Worm (Caenorhabditis elegans): ENCODE measurements around the gene W06G6.2.
A peak's percentile ranks its signal among the peaks of the same experiment; 100 is the strongest.

Gene W06G6.2

DNA sequence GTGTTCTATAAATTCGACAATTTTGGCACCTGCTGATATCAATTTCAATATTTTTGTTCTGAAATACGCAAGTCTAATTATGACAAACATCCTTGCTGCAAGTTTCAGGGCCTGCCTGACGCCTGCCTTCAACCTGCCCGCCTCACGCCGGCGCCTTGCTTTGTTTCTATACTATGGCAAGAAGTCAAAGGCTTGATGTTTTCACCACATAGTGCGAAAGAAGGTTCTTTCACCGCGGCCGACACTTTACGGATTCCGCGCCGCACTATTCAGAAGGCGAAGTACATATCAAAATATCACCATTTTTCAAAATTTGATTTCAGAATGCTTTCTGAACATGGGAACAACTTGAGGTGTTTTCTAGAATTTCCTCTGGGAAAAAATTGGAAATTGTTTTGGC, 39.6 kb upstream of the W06G6.2 start:
- no peak for TF ChIP-seq isw-1 (GFP tag; IDR thresholded peaks at IDR 0.05)
- TF ChIP-seq nhr-237 (tag; optimal IDR thresholded peaks at IDR 0.05): no peak
- TF ChIP-seq efl-1 (optimal IDR thresholded peaks at IDR 0.05): no peak
- TF ChIP-seq efl-1 (GFP tag; optimal IDR thresholded peaks at IDR 0.05 in 1 of 2): peak in 1 of 2 experiments; percentile 58
- no peak for TF ChIP-seq pqm-1 (tag; optimal IDR thresholded peaks at IDR 0.05)
- TF ChIP-seq snpc-4 (tag; optimal IDR thresholded peaks at IDR 0.05): peak; percentile 6
- TF ChIP-seq fkh-8 (tag; optimal IDR thresholded peaks at IDR 0.05): no peak
- no peak for TF ChIP-seq swsn-7 (tag; optimal IDR thresholded peaks at IDR 0.05)
- no peak for TF ChIP-seq ceh-8 (GFP tag; optimal IDR thresholded peaks at IDR 0.05)

DNA sequence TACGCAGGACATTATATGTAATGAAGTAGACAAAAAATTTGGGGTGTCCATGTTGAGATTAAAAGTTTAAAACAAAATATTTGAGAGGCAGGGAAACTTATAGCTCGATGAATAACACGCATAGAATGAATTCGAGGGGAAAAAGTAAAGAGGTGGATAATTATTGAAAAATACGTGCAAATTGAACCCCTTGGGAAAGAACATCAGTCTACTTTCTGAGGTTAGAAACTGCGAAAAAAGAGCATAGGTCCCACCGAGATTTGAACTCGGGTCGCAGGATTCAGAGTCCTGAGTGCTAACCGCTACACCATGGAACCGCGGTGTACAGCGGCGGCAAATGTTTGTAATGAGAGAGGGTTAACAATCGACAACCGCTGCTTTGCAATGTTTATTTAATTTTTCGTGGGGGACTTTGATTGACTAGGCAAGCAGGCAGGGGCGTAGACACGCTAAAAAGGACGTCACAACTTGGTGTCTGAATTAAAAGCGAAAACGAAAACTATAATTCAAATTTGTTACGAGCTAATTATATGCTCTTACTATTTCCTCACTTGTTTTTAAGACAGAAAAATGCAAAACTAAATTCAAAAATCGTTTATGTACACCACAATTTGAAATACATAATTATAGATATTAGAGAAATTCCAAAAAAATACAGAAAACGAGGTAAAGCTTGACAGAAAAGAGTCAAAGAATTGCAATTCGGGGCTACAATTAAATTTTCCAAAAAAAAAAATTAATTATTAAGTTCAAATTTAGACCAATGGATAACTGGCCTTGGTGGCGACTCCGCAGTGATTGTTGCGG, 36.9 kb upstream of the W06G6.2 start, which contains the start of gene srh-269:
Gene srh-269 (minus strand): TSS at position 51 of the 807 bp plus-strand sequence.
- TF ChIP-seq lin-15B (tag; optimal IDR thresholded peaks at IDR 0.05): no peak
- TF ChIP-seq unc-62 (GFP tag; optimal IDR thresholded peaks at IDR 0.05): no peak
- TF ChIP-seq elt-2 (tag; optimal IDR thresholded peaks at IDR 0.05): peak; percentile 65
- peak; percentile 27 for TF ChIP-seq nhr-85 (tag)
- no peak for TF ChIP-seq mef-2 (tag; optimal IDR thresholded peaks at IDR 0.05)
- no peak for TF ChIP-seq ets-5 (GFP tag; IDR thresholded peaks at IDR 0.05)
- peak in 1 of 2 experiments; percentile 20 for TF ChIP-seq mdl-1 (tag; optimal IDR thresholded peaks at IDR 0.05)
- peak; percentile 12 for TF ChIP-seq irx-1 (tag; optimal IDR thresholded peaks at IDR 0.05)
- TF ChIP-seq pqm-1 (tag; optimal IDR thresholded peaks at IDR 0.05): no peak
- TF ChIP-seq ztf-11 (tag; optimal IDR thresholded peaks at IDR 0.05): no peak
- TF ChIP-seq dpl-1 (GFP tag; optimal IDR thresholded peaks at IDR 0.05): peak in 2 of 3 experiments; percentile 38 to 39
- TF ChIP-seq lir-3 (tag; optimal IDR thresholded peaks at IDR 0.05; ENCODE audit: poor library complexity): no peak
- TF ChIP-seq C34B4.2 (tag; optimal IDR thresholded peaks at IDR 0.05): no peak
- peak; percentile 56 for TF ChIP-seq C16A3.4 (tag; optimal IDR thresholded peaks at IDR 0.05)
- TF ChIP-seq snpc-4 (tag; optimal IDR thresholded peaks at IDR 0.05): peak; percentile 61
- no peak for TF ChIP-seq ceh-88 (GFP tag; IDR thresholded peaks at IDR 0.05)
- TF ChIP-seq vab-15 (tag; optimal IDR thresholded peaks at IDR 0.05): no peak
- peak; percentile 69 for TF ChIP-seq nhr-47 (tag; optimal IDR thresholded peaks at IDR 0.05)
- TF ChIP-seq nhr-77 (tag; optimal IDR thresholded peaks at IDR 0.05): peak; percentile 48
- no peak for TF ChIP-seq sox-4 (tag; optimal IDR thresholded peaks at IDR 0.05)
- TF ChIP-seq ama-1 (optimal IDR thresholded peaks at IDR 0.05): peak; percentile 87
- TF ChIP-seq snu-23 (GFP tag; optimal IDR thresholded peaks at IDR 0.05): peak; percentile 77
- no peak for TF ChIP-seq aha-1 (tag; optimal IDR thresholded peaks at IDR 0.05)
- TF ChIP-seq ceh-82 (tag; optimal IDR thresholded peaks at IDR 0.05): peak in 1 of 3 experiments; percentile 33
- TF ChIP-seq isw-1 (GFP tag; IDR thresholded peaks at IDR 0.05): no peak
- peak; percentile 12 to 71 for TF ChIP-seq lin-35 (GFP tag; optimal IDR thresholded peaks at IDR 0.05)
- peak; percentile 75 for TF ChIP-seq ztf-4 (tag; optimal IDR thresholded peaks at IDR 0.05)
- peak; percentile 35 for TF ChIP-seq pax-3 (tag; optimal IDR thresholded peaks at IDR 0.05)
- TF ChIP-seq pag-3 (tag; optimal IDR thresholded peaks at IDR 0.05; ENCODE audit: borderline replicate concordance, insufficient read depth): no peak
- peak; percentile 28 to 55 for TF ChIP-seq efl-1 (optimal IDR thresholded peaks at IDR 0.05)
- TF ChIP-seq efl-1 (GFP tag; optimal IDR thresholded peaks at IDR 0.05 in 1 of 2): peak; percentile 8 to 92
- TF ChIP-seq aly-2 (tag; optimal IDR thresholded peaks at IDR 0.05): no peak
- TF ChIP-seq fkh-8 (tag; optimal IDR thresholded peaks at IDR 0.05): no peak
- TF ChIP-seq unc-30 (tag; optimal IDR thresholded peaks at IDR 0.05): no peak
- peak; percentile 28 for TF ChIP-seq lin-13 (GFP tag; optimal IDR thresholded peaks at IDR 0.05)
- no peak for TF ChIP-seq blmp-1 (tag; optimal IDR thresholded peaks at IDR 0.05)
- no peak for TF ChIP-seq Y116A8C.19 (tag; optimal IDR thresholded peaks at IDR 0.05; ENCODE audit: borderline replicate concordance)
- no peak for TF ChIP-seq lin-39 (tag; optimal IDR thresholded peaks at IDR 0.05)
- TF ChIP-seq unc-130 (tag; optimal IDR thresholded peaks at IDR 0.05): peak; percentile 62
- no peak for TF ChIP-seq nhr-84 (tag; optimal IDR thresholded peaks at IDR 0.05)
- TF ChIP-seq mep-1 (tag; optimal IDR thresholded peaks at IDR 0.05): no peak
- peak; percentile 13 for TF ChIP-seq fos-1 (tag; optimal IDR thresholded peaks at IDR 0.05)
- peak; percentile 45 for TF ChIP-seq lin-14 (GFP tag; optimal IDR thresholded peaks at IDR 0.05)
- no peak for TF ChIP-seq F16B12.6 (tag; optimal IDR thresholded peaks at IDR 0.05)
- no peak for TF ChIP-seq nhr-237 (tag; optimal IDR thresholded peaks at IDR 0.05)
- no peak for TF ChIP-seq mab-9 (GFP tag; IDR thresholded peaks at IDR 0.05)
- TF ChIP-seq sup-37 (GFP tag; optimal IDR thresholded peaks at IDR 0.05): peak; percentile 28

Data from whole organism, L1 larva.